Fruit fly (Drosophila melanogaster): ENCODE measurements around the gene ens.

- TF ChIP-seq Clk (GFP tag; optimal IDR thresholded peaks at IDR 0.05) (no peak), cic (GFP tag; optimal IDR thresholded peaks at IDR 0.05) (no peak), CG7045 (GFP tag; optimal IDR thresholded peaks at IDR 0.05) (no peak), tj (GFP tag; optimal IDR thresholded peaks at IDR 0.05) (no peak), CG5204 (GFP tag; optimal IDR thresholded peaks at IDR 0.05) (no peak), pad (GFP tag; optimal IDR thresholded peaks at IDR 0.05) (no peak), kay (GFP tag; ENCODE audit: borderline replicate concordance) (no peak), CG7101 (tag; optimal IDR thresholded peaks at IDR 0.05) (no peak), Mnt (GFP tag; optimal IDR thresholded peaks at IDR 0.05) (no peak), cnc (optimal IDR thresholded peaks at IDR 0.05) (no peak), Hr96 (GFP tag; optimal IDR thresholded peaks at IDR 0.05) (no peak), CG12768 (GFP tag; optimal IDR thresholded peaks at IDR 0.05) (no peak), Crg-1 (GFP tag; optimal IDR thresholded peaks at IDR 0.05) (no peak), CG33017 (tag; optimal IDR thresholded peaks at IDR 0.05) (no peak)
Observed at dm6 chr3L:4145229-4145628, 10.9 kb upstream of the ens start.

All from whole organism, adult.